Worm (Caenorhabditis elegans) whole organism, dauer: Measurements from ENCODE around the gene srh-34.

Experiments
- unc-62 ChIP-seq: sonication (generic microtip); optimal IDR thresholded peaks from 2 replicates; lab custom pipeline; 2017; ENCODE audit warnings: missing biosample characterization, missing genetic modification reagents, missing genetic modification characterization

The srh-34 gene

DNA sequence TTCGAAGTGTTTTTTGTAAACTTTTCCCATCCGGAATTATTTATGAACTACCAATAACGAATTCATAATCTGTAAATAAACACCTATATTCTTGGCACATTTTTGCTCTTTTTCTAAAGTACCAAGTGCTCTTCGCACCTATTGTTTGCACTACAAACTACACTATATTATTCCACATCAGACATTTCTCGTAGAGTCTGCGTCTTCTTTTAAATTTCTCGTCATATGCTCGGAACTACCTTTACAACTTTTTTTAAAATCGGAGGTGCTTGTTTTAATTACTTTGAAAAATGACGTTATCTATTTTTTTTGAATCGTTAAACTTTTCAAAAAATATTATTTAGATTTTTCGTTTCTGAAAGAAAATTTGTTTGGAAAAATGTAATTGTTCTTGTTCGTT, 18.3 kb upstream of the srh-34 start, which contains the start of gene nhr-201:
nhr-201 (plus strand) TSS at position 29 of the 400 bp plus-strand sequence.
- TF ChIP-seq unc-62, result no peak

DNA sequence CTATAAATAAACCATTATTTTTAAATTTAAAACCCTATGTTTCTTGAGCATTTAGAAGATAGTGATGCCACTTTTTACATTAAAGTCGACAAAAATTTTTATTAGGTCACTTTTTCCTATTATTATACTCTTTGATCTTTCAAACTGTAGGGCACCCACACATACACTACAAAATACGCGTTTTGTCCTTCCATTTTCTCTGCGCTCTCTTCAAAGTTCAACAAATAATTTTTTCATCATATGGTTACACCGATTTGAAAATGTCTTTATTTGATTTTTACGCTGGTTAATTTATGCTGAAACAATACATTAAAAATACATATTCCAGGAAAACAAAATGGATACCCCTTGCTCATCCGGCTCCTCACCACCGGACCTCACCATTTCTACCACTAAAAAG, 15.8 kb upstream of the srh-34 start, which contains the start of gene nhr-202:
nhr-202 (plus strand) TSS at position 326 of the 400 bp plus-strand sequence.
- no peak for TF ChIP-seq unc-62

DNA sequence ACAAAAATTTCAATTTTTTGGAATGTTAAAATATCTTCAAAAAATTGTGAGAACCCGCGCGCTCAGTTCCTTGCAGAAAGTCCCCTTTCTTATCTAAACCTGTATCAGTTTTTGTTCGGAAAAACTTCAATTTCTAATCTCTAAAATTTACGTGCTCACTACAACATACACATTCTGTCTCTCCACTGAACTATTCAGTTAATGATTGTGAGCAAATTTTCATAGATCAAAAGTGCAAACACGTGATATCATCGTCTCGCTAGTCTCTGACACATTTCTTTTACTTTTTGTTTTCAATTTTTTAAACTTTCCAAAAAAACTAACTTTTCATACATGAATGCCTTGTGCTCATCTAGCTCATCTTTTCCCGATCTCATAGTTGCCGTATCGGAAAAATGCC, 13.0 kb upstream of the srh-34 start, which contains the start of gene nhr-203:
nhr-203 (plus strand) TSS at position 332 of the 400 bp plus-strand sequence.
- no peak for TF ChIP-seq unc-62

DNA sequence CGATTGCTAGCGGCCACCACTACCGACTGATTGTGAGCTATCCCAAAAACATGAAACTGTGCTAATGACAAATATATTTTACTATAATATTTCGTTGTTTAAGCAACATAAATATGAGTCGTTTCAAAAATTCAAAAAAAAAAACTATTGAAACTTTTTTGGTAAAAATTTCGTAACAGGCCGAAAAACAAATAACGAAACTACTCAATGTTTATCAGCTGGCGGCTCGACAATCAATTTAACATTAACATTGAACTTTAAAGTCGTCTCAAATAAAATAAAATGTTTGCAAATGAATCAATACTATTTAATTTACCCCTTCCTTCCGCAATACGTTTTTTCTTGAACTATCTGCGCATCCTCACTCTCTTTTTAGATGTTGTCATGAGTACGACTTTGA, 11.4 kb upstream of the srh-34 start:
- no peak for TF ChIP-seq unc-62

DNA sequence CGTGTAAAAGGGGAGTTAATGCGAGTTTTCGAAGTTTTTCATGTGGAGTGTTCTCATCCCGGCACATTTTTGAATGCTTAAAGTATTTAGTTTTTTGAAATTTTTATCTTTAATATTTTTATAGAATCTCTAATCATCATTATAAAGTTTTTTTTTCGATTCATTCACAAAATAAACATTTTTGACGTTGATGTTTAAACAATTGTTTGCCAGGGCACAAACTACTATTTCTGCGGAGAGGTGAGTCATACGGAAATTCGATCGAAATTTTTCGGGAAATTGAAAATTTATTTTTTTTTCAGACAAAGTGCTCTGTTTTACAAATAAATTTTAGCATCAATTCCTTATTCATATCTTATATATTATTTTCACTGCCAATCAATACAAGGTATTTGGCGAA, 7.1 kb upstream of the srh-34 start, which contains the start of gene nhr-98:
nhr-98 (plus strand) TSS at position 301 of the 400 bp plus-strand sequence.
- TF ChIP-seq unc-62, result no peak

DNA sequence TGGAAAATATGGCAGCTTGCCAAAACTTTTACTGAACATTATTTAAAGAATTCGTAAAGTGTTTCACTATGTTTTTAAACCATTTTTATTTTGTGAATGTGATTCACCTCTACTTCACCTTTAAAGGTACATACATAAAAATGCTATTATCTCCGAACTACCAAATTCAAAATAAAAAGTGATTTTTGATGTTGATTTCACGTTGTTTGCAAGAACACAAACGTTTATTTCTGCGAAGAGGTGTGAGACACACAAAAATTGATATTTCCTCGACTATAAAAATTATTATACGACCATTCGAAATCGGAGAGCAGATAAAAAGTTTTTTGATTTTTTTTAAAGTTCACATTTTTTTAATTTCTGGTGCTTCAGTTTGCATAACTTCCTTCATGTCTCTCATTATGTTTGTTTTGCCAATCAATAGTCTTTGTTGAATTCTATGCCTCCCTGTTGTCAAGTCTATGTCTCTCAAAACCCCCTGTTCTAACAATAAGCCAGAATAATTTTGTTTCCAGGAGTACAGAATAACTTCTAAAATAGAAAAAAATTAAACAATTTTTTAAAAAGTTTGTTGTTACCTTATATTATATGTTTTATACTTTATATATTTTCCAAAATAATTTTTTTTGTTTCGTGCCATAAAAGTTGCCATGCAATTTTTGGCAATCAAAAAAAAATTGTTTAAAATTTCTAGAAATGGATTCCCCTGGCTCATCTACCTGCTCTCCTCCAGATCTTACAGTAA, 4.5 kb upstream of the srh-34 start, which contains the start of gene nhr-123:
nhr-123 (plus strand) TSS at position 695 of the 745 bp plus-strand sequence.
- TF ChIP-seq unc-62, result no peak

DNA sequence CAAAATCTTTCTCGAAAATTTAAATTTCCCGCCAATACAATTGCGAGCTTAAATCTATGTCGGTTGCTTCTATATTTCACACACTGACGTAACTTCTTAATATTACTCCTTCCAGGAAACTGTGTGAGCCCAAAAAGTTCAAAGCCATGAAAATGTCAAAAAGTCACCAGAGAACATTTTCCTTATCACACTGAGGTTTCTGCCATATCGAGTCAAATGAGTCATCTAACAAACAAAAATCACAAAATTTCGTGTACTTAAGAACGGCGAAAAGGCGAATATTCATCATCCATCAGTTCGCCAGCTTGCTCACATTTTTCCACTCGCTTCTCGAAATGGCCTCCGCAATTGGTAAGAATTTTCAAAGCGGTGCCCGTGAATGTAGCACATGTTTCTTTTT, 3.2 kb upstream of the srh-34 start, which contains the start of gene M02H5.8:
M02H5.8 (plus strand) TSS at position 297 of the 400 bp plus-strand sequence.
- TF ChIP-seq unc-62, result no peak

DNA sequence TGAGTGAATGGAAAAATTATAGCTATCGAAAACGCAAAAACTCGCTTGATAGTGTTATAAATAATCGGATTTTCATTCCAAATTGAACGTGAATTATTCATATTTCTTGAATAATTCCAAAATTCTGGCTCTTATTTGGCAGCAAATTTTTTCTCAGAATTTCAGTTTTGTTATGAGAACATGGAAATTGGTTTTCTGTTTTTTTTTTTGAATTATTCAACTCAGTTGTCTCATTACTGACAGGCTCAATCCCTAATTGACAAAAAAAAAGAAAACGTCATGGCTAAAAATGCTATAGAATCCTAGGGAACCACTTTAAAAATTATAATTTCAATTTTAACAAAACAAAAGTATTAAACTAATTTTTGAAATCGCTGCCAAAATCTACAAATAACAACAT, 2.7 kb upstream of the srh-34 start, which contains the start of gene srh-35:
srh-35 (minus strand) TSS at position 101 of the 400 bp plus-strand sequence.
- no peak for TF ChIP-seq unc-62

DNA sequence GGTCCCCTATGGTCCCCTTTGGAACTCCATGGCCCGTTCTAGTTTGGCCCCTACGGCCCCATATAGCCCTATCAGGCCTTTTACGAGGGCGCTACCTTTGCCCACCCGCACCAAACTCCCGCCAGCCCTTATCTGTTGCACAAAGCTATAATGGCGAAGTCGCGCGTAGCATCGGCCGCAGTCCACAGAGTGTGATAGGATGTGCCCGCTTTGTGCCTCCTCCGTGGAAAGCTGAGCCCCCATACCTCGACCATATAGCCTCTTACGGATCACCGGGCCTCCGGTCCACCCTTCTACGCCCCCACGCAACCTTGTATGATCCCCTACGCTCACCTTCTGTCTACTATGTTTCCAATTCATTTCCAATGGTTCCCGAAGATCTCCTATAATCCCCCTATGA, 514 bp upstream of the srh-34 start:
- TF ChIP-seq unc-62, result no peak

DNA sequence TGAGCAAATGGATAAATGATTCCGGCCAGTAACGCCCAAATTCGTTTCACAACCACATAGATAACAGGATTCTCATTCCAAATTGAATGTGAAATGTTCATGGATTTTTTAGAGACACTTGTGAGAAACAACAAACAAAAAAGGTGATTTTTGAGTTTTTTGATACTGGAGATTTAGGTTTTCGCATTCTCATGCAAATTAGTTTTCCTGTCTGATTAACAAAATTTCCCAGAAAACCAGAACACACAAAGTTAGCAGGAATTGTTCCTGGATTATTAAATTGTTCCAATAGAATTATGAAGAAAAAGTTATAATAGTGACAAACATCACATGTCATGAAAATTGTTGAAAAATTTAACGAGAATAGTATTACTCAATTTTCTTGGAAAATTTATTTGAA, 3.3 kb downstream of the srh-34 start, which contains the start of gene srh-33:
srh-33 (minus strand) TSS at position 101 of the 400 bp plus-strand sequence.
- TF ChIP-seq unc-62, result no peak

DNA sequence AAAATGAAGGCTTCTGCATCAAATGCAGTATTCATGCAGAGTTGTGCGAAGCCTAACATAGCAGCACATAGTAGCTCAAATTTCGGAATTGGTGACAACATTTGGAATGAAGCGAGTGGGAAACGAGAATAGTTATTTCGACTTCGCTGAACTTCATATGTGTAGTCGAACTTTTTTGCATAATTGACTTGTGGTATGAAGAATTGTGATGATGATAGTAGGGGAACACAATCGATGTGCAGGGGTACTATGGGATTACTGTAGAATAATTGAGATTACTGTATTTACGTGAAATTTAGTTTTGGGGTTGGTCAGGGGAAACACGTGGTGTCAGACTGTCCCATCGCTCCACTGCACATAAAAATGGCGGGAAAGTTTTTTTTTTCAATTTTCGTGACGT, 5.6 kb downstream of the srh-34 start, which contains the start of gene B0554.7:
B0554.7 (minus strand) TSS at position 101 of the 400 bp plus-strand sequence.
- no peak for TF ChIP-seq unc-62

DNA sequence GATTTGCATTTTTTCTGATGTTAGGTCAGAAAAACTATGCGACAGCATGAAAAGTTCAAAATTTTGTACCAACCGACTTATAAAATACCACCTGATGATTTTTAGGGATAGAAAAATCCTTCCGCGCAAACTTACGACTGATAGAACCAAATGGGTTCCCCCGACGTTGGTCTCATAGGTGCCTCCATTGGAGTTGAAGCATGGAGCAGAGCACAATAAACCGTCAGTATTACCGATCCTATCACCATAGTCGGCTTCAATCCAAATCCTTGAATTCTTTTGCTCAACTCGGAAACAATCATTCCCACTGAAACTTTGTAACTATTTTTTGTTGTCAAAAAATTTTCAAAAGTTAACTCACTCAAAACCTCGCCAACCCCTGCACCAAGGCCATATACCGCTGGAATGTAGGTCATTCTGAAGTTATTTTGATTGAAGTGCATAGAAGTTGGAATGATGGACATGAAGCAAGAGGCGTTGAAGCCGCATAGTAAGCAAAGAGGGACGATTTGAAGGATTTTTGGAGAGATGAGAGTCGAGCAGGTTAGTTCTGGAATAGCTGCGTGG, 7.2 kb downstream of the srh-34 start:
- TF ChIP-seq unc-62, result no peak

DNA sequence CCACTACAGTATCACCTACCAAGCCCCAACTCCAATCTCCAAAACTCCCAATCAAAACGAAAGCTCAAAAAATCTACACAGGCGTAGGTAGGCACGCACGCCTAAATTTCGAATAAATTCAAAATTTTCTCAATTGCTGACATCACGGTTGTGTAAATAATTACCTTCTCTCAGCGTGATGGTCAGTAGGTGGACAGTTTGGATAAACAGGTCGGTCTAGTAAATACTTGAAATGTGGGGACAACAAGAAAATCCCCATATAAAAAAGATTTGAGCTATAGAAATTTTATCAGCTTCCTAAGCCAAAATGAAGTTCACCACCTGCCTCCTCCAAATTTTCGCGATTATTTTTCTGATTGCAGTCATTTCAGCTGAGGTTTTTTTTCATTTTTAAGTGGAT, 8.4 kb downstream of the srh-34 start, which contains the start of gene B0554.1:
B0554.1 (plus strand) TSS at position 301 of the 400 bp plus-strand sequence.
- TF ChIP-seq unc-62, result no peak

DNA sequence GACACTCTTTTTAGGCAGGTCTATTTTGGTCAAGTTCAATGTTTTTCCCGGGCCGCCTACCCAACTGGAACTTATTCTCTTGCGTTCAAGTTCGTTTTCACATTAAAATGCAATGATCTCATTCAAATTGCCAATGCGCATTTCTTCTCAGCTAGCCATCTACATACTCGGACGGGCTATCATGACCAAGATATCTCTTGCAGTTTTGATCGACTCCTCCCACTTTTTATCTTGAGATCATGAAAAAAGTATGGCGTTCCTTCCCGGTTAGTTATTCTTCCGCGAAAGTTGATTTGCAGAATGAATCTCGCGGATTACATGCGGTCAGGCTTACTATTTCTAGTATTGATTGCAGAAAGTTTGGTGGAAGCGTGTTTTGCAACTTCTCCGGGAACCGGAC, 12.6 kb downstream of the srh-34 start, which contains the start of gene B0554.2:
B0554.2 (plus strand) TSS at position 301 of the 400 bp plus-strand sequence.
- no peak for TF ChIP-seq unc-62

DNA sequence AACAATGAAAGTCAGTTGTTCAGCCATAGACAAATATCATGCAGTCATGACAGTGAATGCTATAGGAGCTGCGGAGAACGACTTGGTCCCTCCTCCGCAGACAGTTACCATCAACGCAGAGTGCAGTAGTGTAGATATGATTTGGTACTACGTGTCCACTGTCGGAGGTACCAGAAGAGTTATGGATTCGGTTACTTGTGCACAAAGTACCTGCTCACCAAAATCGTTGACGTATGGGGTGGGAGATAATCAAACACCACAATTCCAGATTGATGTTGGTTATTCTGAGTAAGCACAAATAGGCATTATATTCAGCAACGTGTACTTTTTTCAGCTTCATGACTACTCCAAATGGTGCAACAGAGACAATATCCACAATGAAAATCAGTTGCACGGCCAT, 13.5 kb downstream of the srh-34 start:
- TF ChIP-seq unc-62, result no peak

DNA sequence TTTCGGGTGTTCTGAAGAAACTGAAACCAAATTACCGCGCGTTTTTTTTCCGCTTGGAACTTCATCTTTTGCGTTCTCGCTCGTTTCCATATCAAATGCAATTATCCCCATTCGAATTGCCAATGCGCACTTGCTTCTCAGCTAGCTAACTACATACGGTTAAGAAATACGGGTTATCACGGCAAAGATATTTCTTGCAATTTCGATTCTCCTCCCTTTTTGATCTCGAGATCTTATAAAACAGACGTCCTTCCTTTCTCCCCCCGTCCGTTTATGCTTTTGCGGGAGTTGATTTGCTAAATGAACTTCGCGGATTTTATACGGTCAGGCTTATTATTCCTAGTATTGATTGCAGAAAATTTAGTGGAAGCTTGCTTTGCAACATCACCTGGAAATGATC, 17.6 kb downstream of the srh-34 start, which contains the start of gene B0554.4:
B0554.4 (plus strand) TSS at position 301 of the 400 bp plus-strand sequence.
- no peak for TF ChIP-seq unc-62

DNA sequence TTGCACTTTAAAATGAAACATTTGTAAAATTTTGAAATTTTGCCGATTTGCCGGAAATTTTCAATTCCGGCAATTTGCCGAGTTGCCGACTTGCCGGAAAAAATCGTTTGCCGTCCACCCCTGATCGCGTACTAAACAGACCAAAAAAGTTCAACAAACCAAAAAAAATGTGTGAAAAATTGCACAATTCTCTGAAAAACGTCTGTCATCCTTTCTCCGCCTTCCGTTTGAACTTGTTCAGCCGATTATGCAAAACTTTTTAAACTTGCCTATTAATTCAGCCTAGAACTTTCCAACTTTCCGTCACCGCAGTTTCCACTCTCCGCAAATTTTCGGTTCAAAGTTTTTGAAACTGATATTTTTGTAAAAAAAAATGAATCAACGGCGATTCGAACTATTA, 22.3 kb downstream of the srh-34 start, which contains the start of gene B0554.5:
B0554.5 (plus strand) TSS at position 301 of the 400 bp plus-strand sequence.
- TF ChIP-seq unc-62, result no peak
